Worm (Caenorhabditis elegans) whole organism, L2 larva: ENCODE results near the gene ergi-2.

Experiments used
- aly-2 ChIP-seq: fragments of 150-350 bp; optimal IDR thresholded peaks from 2 replicates; lab custom pipeline; 2014; ENCODE audit warnings: missing biosample characterization, missing genetic modification characterization
- blmp-1 ChIP-seq: sonication (generic microtip); optimal IDR thresholded peaks from 2 replicates; lab custom pipeline; 2017; ENCODE audit warnings: missing genetic modification characterization, mild to moderate bottlenecking, missing compliant biosample characterization, antibody characterized with exemption, moderate library complexity; ENCODE audit not compliant: insufficient read depth
- egl-27 ChIP-seq: sonication (generic microtip); optimal IDR thresholded peaks from 3 replicates; lab custom pipeline; 2017; ENCODE audit warnings: missing biosample characterization, missing genetic modification reagents, missing genetic modification characterization
- mdl-1 ChIP-seq, 2 experiments: fragments of 150-350 bp in 1 of 2; sonication (generic microtip) in 1 of 2; optimal IDR thresholded peaks; 2 replicates each; lab custom pipeline; 2017; ENCODE audit warnings: missing biosample characterization in 2 of 2, missing genetic modification characterization in 2 of 2
- nhr-11 ChIP-seq: fragments of 150-350 bp; optimal IDR thresholded peaks from 2 replicates; lab custom pipeline; 2014; ENCODE audit warnings: missing biosample characterization, missing genetic modification characterization
- skn-1 ChIP-seq: sonication (generic microtip); optimal IDR thresholded peaks from 2 replicates; lab custom pipeline; 2017; ENCODE audit warnings: missing biosample characterization, missing genetic modification characterization
- unc-55 ChIP-seq: fragments of 150-350 bp; sonication (generic microtip); optimal IDR thresholded peaks from 3 replicates; lab custom pipeline; 2014; ENCODE audit warnings: missing biosample characterization, missing genetic modification reagents, missing genetic modification characterization
- zag-1 ChIP-seq: fragments of 150-350 bp; optimal IDR thresholded peaks from 2 replicates; lab custom pipeline; 2014; ENCODE audit warnings: missing biosample characterization, missing genetic modification characterization

DNA sequence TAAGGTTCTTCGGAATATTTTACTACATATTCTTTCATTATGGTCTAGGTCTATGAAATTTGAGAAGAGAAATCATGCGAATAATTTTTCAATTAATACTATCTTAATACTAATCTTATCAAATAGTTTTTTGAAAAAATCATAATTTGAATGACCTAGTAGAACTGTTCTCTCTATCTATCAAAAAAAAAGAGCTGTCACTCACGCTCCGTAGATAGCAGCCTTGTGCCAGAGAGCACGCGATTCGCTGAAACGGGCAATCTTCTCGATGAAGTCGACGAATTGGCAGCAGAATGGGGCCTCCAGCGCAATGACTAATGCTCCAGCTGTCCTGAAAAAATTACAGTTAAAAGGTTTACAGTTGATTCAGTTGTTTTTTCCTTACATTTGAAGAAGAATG is 37.5 kb downstream of the ergi-2 start:
- TF ChIP-seq aly-2 (tag; lab: Kevin White, UChicago): no peak
- TF ChIP-seq egl-27 (tag; lab: Kevin White, UChicago): no peak
- no peak for TF ChIP-seq unc-55 (GFP tag; lab: Kevin White, UChicago)
- no peak for TF ChIP-seq nhr-11 (tag; lab: Kevin White, UChicago)
- no peak for TF ChIP-seq mdl-1 (tag; optimal IDR thresholded peaks at IDR 0.05; lab: Kevin White, UChicago)
- TF ChIP-seq zag-1: no peak
- no peak for TF ChIP-seq skn-1
- no peak for TF ChIP-seq blmp-1 (tag; lab: Kevin White, UChicago)
